Worm (Caenorhabditis elegans) whole organism, mixed stage, embryonic: Measurements from ENCODE around the gene eelo-1.

Source experiments
- elt-1 ChIP-seq: sonication (generic microtip); optimal IDR thresholded peaks from 2 replicates; lab custom pipeline; 2017; ENCODE audit warnings: missing genetic modification characterization, mild to moderate bottlenecking, missing compliant biosample characterization, antibody characterized with exemption, moderate library complexity, borderline replicate concordance; ENCODE audit not compliant: insufficient read depth
- lin-32 ChIP-seq: fragments of 200-800 bp; sonication (Bioruptor generic); optimal IDR thresholded peaks from 2 replicates; lab custom pipeline; 2018; ENCODE audit warnings: mild to moderate bottlenecking, missing genetic modification characterization, missing compliant biosample characterization
- mab-5 ChIP-seq: fragments of 150-350 bp; optimal IDR thresholded peaks from 2 replicates; lab custom pipeline; 2014; ENCODE audit warnings: missing biosample characterization, missing genetic modification characterization
- mep-1 ChIP-seq: fragments of 150-350 bp; optimal IDR thresholded peaks from 2 replicates; lab custom pipeline; 2017; ENCODE audit warnings: missing biosample characterization, missing genetic modification reagents, missing genetic modification characterization, inconsistent platforms
- nhr-12 ChIP-seq: fragments of 150-350 bp; optimal IDR thresholded peaks from 2 replicates; lab custom pipeline; 2014; ENCODE audit warnings: missing biosample characterization, missing genetic modification characterization
- nhr-76 ChIP-seq: sonication (generic microtip); optimal IDR thresholded peaks from 2 replicates; lab custom pipeline; 2017; ENCODE audit warnings: missing biosample characterization, missing genetic modification characterization
- sptf-1 ChIP-seq: sonication (generic microtip); optimal IDR thresholded peaks from 2 replicates; lab custom pipeline; 2017; ENCODE audit warnings: mild to moderate bottlenecking, missing genetic modification characterization, moderate library complexity, missing compliant biosample characterization
- unc-120 ChIP-seq: sonication (generic microtip); optimal IDR thresholded peaks from 2 replicates; lab custom pipeline; 2017; ENCODE audit warnings: missing genetic modification characterization, missing compliant biosample characterization; ENCODE audit not compliant: poor library complexity, severe bottlenecking
- unc-62 ChIP-seq: fragments of 150-350 bp; optimal IDR thresholded peaks from 2 replicates; lab custom pipeline; 2014; ENCODE audit warnings: missing biosample characterization, missing genetic modification reagents, missing genetic modification characterization
- ztf-11 ChIP-seq: fragments of 150-350 bp; optimal IDR thresholded peaks from 2 replicates; lab custom pipeline; 2014; ENCODE audit warnings: missing biosample characterization, missing genetic modification characterization

DNA sequence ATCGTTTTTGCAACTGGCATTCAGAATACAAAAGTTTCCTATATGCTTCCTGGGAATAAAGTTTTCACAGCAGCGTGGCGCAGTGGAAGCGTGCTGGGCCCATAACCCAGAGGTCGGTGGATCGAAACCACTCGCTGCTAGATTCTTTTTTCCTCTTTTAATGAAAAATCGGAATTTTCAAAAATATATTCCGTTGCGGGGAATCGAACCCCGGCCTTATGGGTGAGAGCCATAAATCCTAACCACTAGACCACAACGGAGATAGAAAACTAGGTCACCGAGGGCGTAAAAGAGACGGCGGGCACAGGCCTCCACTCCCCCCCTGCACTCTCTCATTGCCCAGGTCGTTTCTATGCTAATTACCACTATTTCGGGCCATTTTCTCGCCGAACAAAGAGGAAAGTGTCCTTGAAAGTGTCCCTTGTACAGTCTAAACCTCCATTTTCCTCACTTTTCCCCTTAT lies 46.2 kb upstream of the eelo-1 start, which contains the start of gene Y22D7AL.6:
- TF ChIP-seq mep-1 (peak; percentile 48), sptf-1 (tag; lab: Kevin White, UChicago) (peak; percentile 86), nhr-12 (tag; lab: Kevin White, UChicago) (no peak), mab-5 (tag; lab: Kevin White, UChicago) (no peak), ztf-11 (tag; lab: Kevin White, UChicago) (no peak), nhr-76 (no peak), lin-32 (GFP tag; lab: Kevin White, UChicago) (peak; percentile 45), unc-120 (peak; percentile 67), elt-1 (tag; lab: Kevin White, UChicago) (no peak), unc-62 (GFP tag; lab: Kevin White, UChicago) (no peak)
